Worm (Caenorhabditis elegans): ENCODE data around the gene F42F12.4.
A peak's percentile ranks its signal among the peaks of the same experiment; 100 is the strongest.

F42F12.4 gene

ce11 chrX:12346729-12347128 is 6.0 kb downstream of the F42F12.4 start, which contains the start of gene F42F12.11:
F42F12.11 (plus strand) TSS chrX:12347029.
- TF ChIP-seq nfya-1 (tag; optimal IDR thresholded peaks at IDR 0.05) (no peak), rnt-1 (tag; optimal IDR thresholded peaks at IDR 0.05) (no peak), K02D7.2 (tag; optimal IDR thresholded peaks at IDR 0.05) (no peak), ceh-9 (tag; optimal IDR thresholded peaks at IDR 0.05) (no peak), ceh-19 (GFP tag; optimal IDR thresholded peaks at IDR 0.05) (no peak), K09A11.1 (tag; optimal IDR thresholded peaks at IDR 0.05; ENCODE audit: insufficient read depth) (no peak), pha-2 (tag; optimal IDR thresholded peaks at IDR 0.05) (no peak), pat-9 (tag; optimal IDR thresholded peaks at IDR 0.05) (no peak), elt-4 (tag; optimal IDR thresholded peaks at IDR 0.05) (no peak), F13H6.1 (tag; optimal IDR thresholded peaks at IDR 0.05) (no peak), ztf-16 (tag; optimal IDR thresholded peaks at IDR 0.05) (no peak), ceh-24 (tag; optimal IDR thresholded peaks at IDR 0.05) (no peak), sox-4 (tag; optimal IDR thresholded peaks at IDR 0.05) (no peak)

- no peak for TF ChIP-seq ceh-14 (tag; optimal IDR thresholded peaks at IDR 0.05)
- no peak for TF ChIP-seq ceh-2 (tag; optimal IDR thresholded peaks at IDR 0.05)
- no peak for TF ChIP-seq ceh-22 (tag; optimal IDR thresholded peaks at IDR 0.05)
- no peak for TF ChIP-seq unc-55 (GFP tag; optimal IDR thresholded peaks at IDR 0.05)
- TF ChIP-seq hlh-13 (GFP tag; optimal IDR thresholded peaks at IDR 0.05), result no peak
- no peak for TF ChIP-seq pros-1 (tag; optimal IDR thresholded peaks at IDR 0.05)
- TF ChIP-seq ztf-16 (tag; optimal IDR thresholded peaks at IDR 0.05), result no peak
These were observed 9.5 kb downstream of the F42F12.4 start, which contains the start of the genes nspc-9 and nspc-10 for ce11 chrX:12343279-12343678. nspc-9 (minus strand) TSS chrX:12343379. nspc-10 (plus strand) TSS chrX:12343609.

ce11 chrX:12341338-12341737 is 11.4 kb downstream of the F42F12.4 start, which contains the start of gene zig-2:
zig-2 (minus strand) TSS chrX:12341438.
- TF ChIP-seq pax-1 (tag; optimal IDR thresholded peaks at IDR 0.05) (no peak), ceh-24 (tag; optimal IDR thresholded peaks at IDR 0.05) (no peak), pqm-1 (tag; optimal IDR thresholded peaks at IDR 0.05) (no peak), unc-42 (tag; optimal IDR thresholded peaks at IDR 0.05) (no peak)

- TF ChIP-seq ttx-3 (tag; optimal IDR thresholded peaks at IDR 0.05), result peak; percentile 23
- TF ChIP-seq ceh-30 (tag; optimal IDR thresholded peaks at IDR 0.05), result no peak
- peak; percentile 27 for TF ChIP-seq elt-2 (tag; optimal IDR thresholded peaks at IDR 0.05)
- peak; percentile 42 for TF ChIP-seq che-1 (tag; optimal IDR thresholded peaks at IDR 0.05)
- TF ChIP-seq sdc-2 (tag; optimal IDR thresholded peaks at IDR 0.05), result peak; percentile 9
- no peak for TF ChIP-seq unc-42 (tag; optimal IDR thresholded peaks at IDR 0.05)
- no peak for TF ChIP-seq ama-1 (optimal IDR thresholded peaks at IDR 0.05)
These were observed 14.8 kb downstream of the F42F12.4 start, which contains the start of gene srd-44 for ce11 chrX:12337846-12338490. srd-44 (plus strand) TSS chrX:12338440.

- no peak for TF ChIP-seq che-1 (tag; optimal IDR thresholded peaks at IDR 0.05)
These were observed 16.9 kb downstream of the F42F12.4 start, which contains the start of gene srd-48 for ce11 chrX:12335808-12336207. srd-48 (plus strand) TSS chrX:12336108.

ce11 chrX:12333479-12333878 is 19.3 kb downstream of the F42F12.4 start, which contains the start of gene srd-47:
srd-47 (plus strand) TSS chrX:12333642.
- no peak for TF ChIP-seq ceh-9 (tag; optimal IDR thresholded peaks at IDR 0.05)
- TF ChIP-seq pag-3 (tag; optimal IDR thresholded peaks at IDR 0.05; ENCODE audit: borderline replicate concordance), result no peak
- TF ChIP-seq sdc-2 (tag; optimal IDR thresholded peaks at IDR 0.05), result no peak
- no peak for TF ChIP-seq ceh-34 (tag; optimal IDR thresholded peaks at IDR 0.05)
- TF ChIP-seq pat-9 (tag; optimal IDR thresholded peaks at IDR 0.05), result no peak
- no peak for TF ChIP-seq hlh-6 (tag; optimal IDR thresholded peaks at IDR 0.05)
- no peak for TF ChIP-seq ceh-19 (GFP tag; optimal IDR thresholded peaks at IDR 0.05)
- no peak for TF ChIP-seq hlh-15 (tag; optimal IDR thresholded peaks at IDR 0.05)
- TF ChIP-seq F13H6.1 (tag; optimal IDR thresholded peaks at IDR 0.05), result no peak
- no peak for TF ChIP-seq pax-1 (tag; optimal IDR thresholded peaks at IDR 0.05)
- no peak for TF ChIP-seq nfya-1 (tag; optimal IDR thresholded peaks at IDR 0.05)
- TF ChIP-seq unc-55 (GFP tag; optimal IDR thresholded peaks at IDR 0.05), result no peak
- no peak for TF ChIP-seq fkh-10 (GFP tag; optimal IDR thresholded peaks at IDR 0.05)
- no peak for TF ChIP-seq gmeb-2 (tag; optimal IDR thresholded peaks at IDR 0.05)
- TF ChIP-seq hlh-8 (tag; optimal IDR thresholded peaks at IDR 0.05), result no peak
- TF ChIP-seq ceh-30 (tag; optimal IDR thresholded peaks at IDR 0.05), result no peak
- no peak for TF ChIP-seq hlh-13 (GFP tag; optimal IDR thresholded peaks at IDR 0.05)
- TF ChIP-seq unc-86 (tag; optimal IDR thresholded peaks at IDR 0.05), result no peak
- no peak for TF ChIP-seq npax-4 (tag; optimal IDR thresholded peaks at IDR 0.05)
